Fruit fly (Drosophila melanogaster) ovary, adult (tissue): ENCODE measurements around the gene CG44257.

ENCODE experiments used
- CG17801 ChIP-seq: fragments of 200-800 bp; optimal IDR thresholded peaks from 2 replicates; lab custom pipeline; 2019; ENCODE audit warnings: missing biosample characterization, mild to moderate bottlenecking, missing genetic modification characterization, moderate library complexity; ENCODE audit not compliant: partially characterized antibody

CG44257 gene

DNA sequence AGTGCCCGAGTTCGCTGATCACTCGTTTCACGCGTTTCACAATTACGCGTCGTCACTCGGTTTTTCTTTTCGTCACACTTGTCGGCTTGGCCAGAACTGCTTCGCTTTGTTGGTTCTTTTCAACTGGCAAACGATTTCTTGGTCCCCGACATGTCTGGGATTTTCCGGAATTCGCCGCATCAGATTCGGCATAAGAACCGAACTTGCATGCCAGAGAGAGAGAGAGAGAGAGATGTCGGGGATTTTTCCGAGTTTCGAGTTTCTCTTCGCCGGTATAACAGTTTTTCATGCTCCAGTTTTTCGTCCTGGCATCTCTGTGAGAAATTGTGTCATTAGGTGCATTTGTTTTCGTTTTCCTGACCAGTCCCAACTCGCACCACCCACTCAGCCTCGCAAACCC lies at the start of gene CG44257, which contains the start of gene beat-IIb:
CG44257 (plus strand) TSS at position 330 of the 400 bp plus-strand sequence.
beat-IIb (minus strand) TSS at position 101 of the 400 bp plus-strand sequence.
- TF ChIP-seq CG17801 (GFP tag; lab: Kevin White, UChicago): no peak

DNA sequence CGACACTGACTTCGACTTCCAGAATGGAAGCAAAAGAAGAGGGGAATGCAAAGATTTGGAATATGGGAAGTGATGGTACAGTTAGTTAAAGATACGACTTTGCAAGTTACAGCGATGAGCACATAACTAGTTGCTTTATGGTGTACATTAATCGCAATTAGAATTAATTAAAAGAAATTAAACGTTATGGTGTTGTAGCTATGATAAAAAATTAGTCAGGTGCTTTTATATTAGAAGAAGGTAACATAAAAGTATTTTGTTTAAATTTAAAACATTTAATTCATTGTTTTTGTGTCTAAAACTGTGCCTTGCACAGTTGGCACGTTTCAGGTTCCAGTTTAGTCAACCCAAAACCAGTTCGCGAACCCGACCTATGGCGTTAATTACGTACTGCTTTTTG lies 45.2 kb upstream of the CG44257 start:
- no peak for TF ChIP-seq CG17801 (GFP tag; lab: Kevin White, UChicago)

DNA sequence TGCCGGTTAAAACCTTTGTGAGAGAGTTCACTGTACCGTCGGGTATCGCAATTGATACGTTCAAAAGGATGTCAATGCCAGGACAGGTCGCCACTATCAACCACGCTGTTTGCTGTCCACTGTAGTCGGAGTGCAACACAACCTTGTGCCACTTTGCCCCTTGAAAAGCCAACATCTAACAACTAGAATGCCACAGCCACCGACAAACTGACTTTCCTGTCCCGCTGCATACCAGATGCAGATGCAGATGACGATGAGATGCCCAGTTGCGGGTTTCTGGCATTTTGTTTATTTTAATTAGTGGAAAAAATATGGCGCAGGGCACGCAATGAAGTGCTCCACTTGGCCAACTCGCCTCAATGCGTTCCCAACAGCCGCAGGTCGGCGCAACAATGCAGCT lies 42.1 kb upstream of the CG44257 start, which contains the start of gene CG31262:
CG31262 (minus strand) TSS at position 101 of the 400 bp plus-strand sequence.
- no peak for TF ChIP-seq CG17801 (GFP tag; lab: Kevin White, UChicago)

DNA sequence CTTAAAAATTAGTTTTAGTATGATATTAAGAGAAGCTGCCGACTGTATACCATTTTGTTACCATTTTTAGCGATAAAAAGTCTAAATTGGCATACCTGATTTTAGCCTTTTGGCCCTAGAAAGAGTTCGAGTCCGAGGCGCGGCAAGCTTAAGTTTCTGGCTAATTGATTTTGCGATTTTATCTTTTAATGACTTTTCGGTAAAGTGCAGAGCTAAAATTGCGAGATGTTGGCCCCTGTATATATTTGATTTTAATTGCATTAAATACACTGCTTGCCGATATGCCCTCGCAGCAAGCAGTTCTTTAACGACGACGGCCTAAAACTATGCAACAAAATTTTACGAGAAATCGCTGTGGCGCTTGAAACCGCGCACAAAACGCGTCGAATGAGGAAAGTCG lies 33.5 kb upstream of the CG44257 start:
- TF ChIP-seq CG17801 (GFP tag; lab: Kevin White, UChicago): no peak

DNA sequence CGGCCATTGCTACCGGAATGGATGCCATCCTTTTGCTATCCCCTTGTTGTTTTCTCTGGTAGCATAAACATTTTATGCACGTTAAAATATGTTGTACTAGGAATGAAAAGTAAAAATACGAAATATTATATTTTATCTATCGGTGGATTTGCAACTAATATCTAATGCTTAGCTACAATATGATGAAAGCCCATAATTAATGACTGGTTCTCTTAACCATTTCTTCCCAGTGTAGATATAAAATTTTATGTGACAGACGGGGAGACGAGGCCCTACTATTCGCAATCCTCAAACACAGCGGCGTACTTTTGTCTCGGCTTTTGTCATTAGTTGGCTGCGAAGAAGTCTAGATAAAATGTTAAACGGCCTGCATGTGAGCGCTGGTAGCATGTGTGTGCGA lies 28.1 kb upstream of the CG44257 start:
- no peak for TF ChIP-seq CG17801 (GFP tag; lab: Kevin White, UChicago)

DNA sequence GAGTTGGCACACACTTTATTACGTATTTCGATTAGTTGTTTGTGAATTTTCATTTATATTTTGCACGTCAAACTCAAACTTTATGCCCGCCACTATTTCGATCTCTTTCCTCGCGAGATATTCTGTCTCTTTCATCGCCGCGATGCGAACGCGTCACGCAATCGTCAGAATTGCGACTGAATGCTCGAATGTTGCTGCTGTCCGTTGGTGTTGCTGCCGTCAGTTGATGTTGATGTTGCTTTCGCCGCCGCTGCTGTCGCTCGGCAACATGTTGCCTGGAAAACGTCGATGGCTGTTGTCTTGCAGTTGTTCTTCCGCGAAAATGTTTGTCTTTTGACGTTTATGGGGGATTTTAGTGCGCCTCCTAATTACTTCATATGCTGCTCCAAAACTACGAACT lies 17.4 kb upstream of the CG44257 start:
- no peak for TF ChIP-seq CG17801 (GFP tag; lab: Kevin White, UChicago)

DNA sequence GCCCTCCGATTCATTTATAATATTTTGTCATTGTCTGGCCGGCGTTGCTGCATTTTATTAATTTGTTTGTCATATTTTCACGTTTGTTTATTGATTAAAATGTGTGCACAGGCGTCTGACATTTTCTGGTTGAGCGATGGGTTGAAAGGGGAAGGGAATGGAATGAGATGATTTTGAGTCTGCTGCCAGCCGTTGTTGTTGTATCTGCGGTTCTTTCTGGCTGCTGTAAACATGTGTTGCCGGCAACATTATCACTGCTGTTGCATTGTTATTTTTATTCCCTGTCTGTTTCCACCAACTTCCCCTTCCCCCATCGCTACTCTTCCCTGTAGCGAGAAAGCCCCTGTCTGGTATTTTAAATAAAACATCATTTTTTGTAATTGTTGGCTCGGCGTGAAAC lies 15.8 kb upstream of the CG44257 start:
- TF ChIP-seq CG17801 (GFP tag; lab: Kevin White, UChicago): no peak

DNA sequence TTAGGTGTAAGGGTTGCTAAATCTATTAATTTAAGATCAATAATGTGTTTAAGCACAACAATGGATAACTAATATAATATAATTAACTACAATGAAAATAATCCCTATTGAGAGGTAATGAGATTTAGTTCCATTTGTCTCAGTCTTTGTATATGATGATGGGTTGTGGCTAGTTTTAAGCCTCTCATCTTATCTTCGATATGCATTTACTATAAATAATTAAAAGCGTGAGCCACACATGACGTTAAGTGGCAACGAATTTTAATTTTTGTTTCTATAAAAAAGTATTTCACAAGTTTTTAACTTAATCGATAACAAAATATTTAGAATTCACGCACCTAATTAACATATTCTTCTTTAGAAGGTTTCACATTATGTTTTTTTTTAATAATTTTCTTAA lies 13.8 kb upstream of the CG44257 start:
- no peak for TF ChIP-seq CG17801 (GFP tag; lab: Kevin White, UChicago)

DNA sequence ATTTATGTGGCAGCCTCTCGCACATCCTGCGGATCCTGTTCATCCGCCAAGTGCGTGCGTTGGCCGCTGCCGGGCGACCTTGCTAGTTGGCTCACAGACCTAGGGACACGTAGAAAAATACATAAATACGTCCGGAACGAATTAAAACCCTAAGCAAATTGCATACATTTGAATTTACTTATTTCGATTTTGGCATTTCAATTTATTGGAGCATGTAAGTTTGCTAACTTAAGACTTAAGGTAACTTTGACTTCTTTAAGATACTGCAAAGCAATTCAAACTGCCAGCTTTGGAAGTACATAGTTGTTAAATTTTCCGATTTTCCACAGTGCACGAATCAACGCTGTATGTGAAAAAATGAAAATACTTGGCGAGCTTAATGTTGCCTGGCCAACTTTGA lies 11.0 kb upstream of the CG44257 start, which contains the start of gene CG44259:
CG44259 (minus strand) TSS at position 101 of the 400 bp plus-strand sequence.
- no peak for TF ChIP-seq CG17801 (GFP tag; lab: Kevin White, UChicago)

DNA sequence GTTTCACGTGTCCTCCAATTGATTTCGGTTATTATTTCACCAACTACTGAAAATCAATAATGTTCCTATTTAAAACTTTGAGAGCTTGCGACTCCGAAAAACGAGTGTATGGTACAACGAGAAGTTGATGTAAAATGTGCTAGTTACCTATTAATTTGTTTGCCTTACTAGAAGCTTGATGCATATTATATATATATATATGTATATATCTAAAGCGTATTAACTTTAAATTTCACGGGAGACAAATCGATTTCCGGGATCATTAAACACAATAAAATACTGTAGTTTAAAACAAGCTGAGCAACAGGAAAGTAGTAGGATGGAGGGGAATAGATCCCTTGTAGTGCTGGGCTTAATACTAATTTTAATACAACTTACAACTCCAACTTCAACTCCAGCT lies 18.4 kb downstream of the CG44257 start, which contains the start of gene CG31418:
CG31418 (plus strand) TSS at position 301 of the 400 bp plus-strand sequence.
- no peak for TF ChIP-seq CG17801 (GFP tag; lab: Kevin White, UChicago)

DNA sequence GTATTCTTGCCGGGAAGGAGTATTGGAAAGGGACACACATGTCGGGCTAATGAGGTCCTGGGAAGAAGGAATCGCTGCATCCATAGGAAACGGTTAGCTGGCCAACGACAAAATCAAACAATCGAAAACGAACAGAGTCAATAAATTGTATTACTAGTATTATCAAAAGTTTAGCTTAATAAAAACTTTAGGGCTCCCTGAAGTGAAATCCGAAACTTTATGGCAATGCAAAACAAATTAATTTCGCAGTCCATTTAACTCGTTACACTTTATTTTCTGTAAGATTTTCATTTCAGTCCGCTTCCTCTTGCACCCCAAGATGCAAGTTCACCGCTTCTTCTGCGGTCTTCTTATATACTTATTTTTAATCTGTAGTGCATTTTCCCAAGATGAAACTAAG lies 19.3 kb downstream of the CG44257 start, which contains the start of gene CG31419:
CG31419 (plus strand) TSS at position 301 of the 400 bp plus-strand sequence.
- TF ChIP-seq CG17801 (GFP tag; lab: Kevin White, UChicago): no peak

DNA sequence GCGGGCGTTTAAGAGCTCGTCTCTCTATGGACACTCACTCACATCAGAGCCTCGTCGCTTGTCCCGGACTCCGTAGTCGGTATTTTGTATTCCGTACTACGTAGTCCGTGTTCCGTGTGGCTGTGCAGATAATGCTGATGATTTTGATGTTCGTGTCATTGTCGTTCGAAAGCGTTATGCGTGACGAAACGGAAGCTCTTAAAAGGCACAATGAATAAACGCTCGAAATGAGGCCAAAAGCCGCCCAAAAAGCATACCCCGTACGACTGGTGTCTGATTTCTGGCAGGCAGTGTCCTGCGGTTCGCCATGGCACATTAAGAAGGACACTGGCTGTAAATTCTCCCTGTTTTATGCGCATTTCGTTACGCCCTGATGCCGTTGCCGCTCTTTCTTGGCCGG lies 24.0 kb downstream of the CG44257 start:
- no peak for TF ChIP-seq CG17801 (GFP tag; lab: Kevin White, UChicago)
